Worm (Caenorhabditis elegans) whole organism, L4 larva: ENCODE results near the gene cnc-8.

Source experiments
- F26F4.8 ChIP-seq: fragments of 200-800 bp; sonication (Bioruptor generic); conservative IDR thresholded peaks from 2 replicates; pipeline ENCODE4 v1.3.6; 2022; ENCODE audit warnings: missing genetic modification characterization, missing compliant biosample characterization
- F44E2.7 ChIP-seq: fragments of 200-800 bp; sonication (Bioruptor generic); IDR thresholded peaks from 2 replicates; pipeline ENCODE4 v2.1.2; 2022; ENCODE audit warnings: missing genetic modification characterization, missing compliant biosample characterization
- Y105C5A.15 ChIP-seq: fragments of 200-800 bp; sonication (Bioruptor generic); IDR thresholded peaks from 2 replicates; pipeline ENCODE4 v1.3.6; 2022; ENCODE audit warnings: missing genetic modification characterization, missing compliant biosample characterization
- Y48G9A.11 ChIP-seq: fragments of 200-800 bp; sonication (Bioruptor generic); IDR thresholded peaks from 2 replicates; pipeline ENCODE4 v1.3.6; 2022; ENCODE audit warnings: missing genetic modification reagents, missing genetic modification characterization, missing compliant biosample characterization
- ZK337.2 ChIP-seq: fragments of 200-800 bp; sonication (Bioruptor generic); IDR thresholded peaks from 2 replicates; pipeline ENCODE4 v1.3.6; 2022; ENCODE audit warnings: missing genetic modification reagents, missing genetic modification characterization, missing compliant biosample characterization
- aha-1 ChIP-seq: fragments of 150-350 bp; peaks from one replicate; lab custom pipeline; 2014; ENCODE audit warnings: missing biosample characterization, missing genetic modification characterization
- arid-1 ChIP-seq: fragments of 200-800 bp; sonication (Bioruptor generic); conservative IDR thresholded peaks from 2 replicates; pipeline ENCODE4 v1.3.6; 2022; ENCODE audit warnings: missing genetic modification reagents, missing genetic modification characterization, missing compliant biosample characterization
- ceh-28 ChIP-seq: fragments of 150-350 bp; optimal IDR thresholded peaks from 2 replicates; lab custom pipeline; 2014; ENCODE audit warnings: missing biosample characterization, missing genetic modification reagents, missing genetic modification characterization
- ceh-44 ChIP-seq: fragments of 200-800 bp; sonication (Bioruptor generic); IDR thresholded peaks from 2 replicates; pipeline ENCODE4 v1.3.6; 2022; ENCODE audit warnings: missing genetic modification reagents, missing genetic modification characterization, missing compliant biosample characterization
- ceh-62 ChIP-seq: sonication (generic microtip); optimal IDR thresholded peaks from 2 replicates; lab custom pipeline; 2017; ENCODE audit warnings: missing biosample characterization, missing genetic modification characterization
- ctbp-1 ChIP-seq: fragments of 200-800 bp; sonication (Bioruptor generic); IDR thresholded peaks from 2 replicates; pipeline ENCODE4 v1.3.6; 2022; ENCODE audit warnings: missing genetic modification reagents, missing genetic modification characterization, missing compliant biosample characterization
- daf-16 ChIP-seq, 3 experiments: sonication (generic microtip); optimal IDR thresholded peaks; 2 replicates each; lab custom pipeline; 2016 to 2017; ENCODE audit warnings: missing genetic modification characterization in 3 of 3, missing genetic modification reagents in 3 of 3, mild to moderate bottlenecking in 2 of 3, missing compliant biosample characterization in 2 of 3, missing biosample characterization in 1 of 3, moderate library complexity in 1 of 3
- daf-19 ChIP-seq: fragments of 200-800 bp; sonication (Bioruptor generic); conservative IDR thresholded peaks from 2 replicates; pipeline ENCODE4 v1.3.6; 2022; ENCODE audit warnings: missing genetic modification characterization, missing compliant biosample characterization
- dmd-6 ChIP-seq: fragments of 200-800 bp; sonication (Bioruptor generic); IDR thresholded peaks from 2 replicates; pipeline ENCODE4 v1.3.6; 2022; ENCODE audit warnings: missing genetic modification reagents, missing genetic modification characterization, missing compliant biosample characterization
- dmd-9 ChIP-seq: fragments of 200-800 bp; sonication (Bioruptor generic); IDR thresholded peaks from 2 replicates; pipeline ENCODE4 v1.3.6; 2022; ENCODE audit warnings: missing genetic modification reagents, missing genetic modification characterization, missing compliant biosample characterization
- dpl-1 ChIP-seq: fragments of 150-350 bp; optimal IDR thresholded peaks from 2 replicates; lab custom pipeline; 2014; ENCODE audit warnings: missing biosample characterization, missing genetic modification reagents, missing genetic modification characterization
- duxl-1 ChIP-seq: sonication (generic microtip); optimal IDR thresholded peaks from 2 replicates; lab custom pipeline; 2016; ENCODE audit warnings: mild to moderate bottlenecking, missing genetic modification characterization, moderate library complexity, missing compliant biosample characterization; ENCODE audit not compliant: poor library complexity
- egl-27 ChIP-seq: sonication (generic microtip); optimal IDR thresholded peaks from 3 replicates; lab custom pipeline; 2017; ENCODE audit warnings: missing biosample characterization, missing genetic modification reagents, missing genetic modification characterization
- egl-43 ChIP-seq: fragments of 200-800 bp; sonication (Bioruptor generic); IDR thresholded peaks from 2 replicates; pipeline ENCODE4 v1.3.6; 2022; ENCODE audit warnings: missing genetic modification reagents, missing genetic modification characterization, missing compliant biosample characterization
- fos-1 ChIP-seq: fragments of 150-350 bp; optimal IDR thresholded peaks from 2 replicates; lab custom pipeline; 2014; ENCODE audit warnings: missing biosample characterization, missing genetic modification characterization
- hif-1 ChIP-seq, 2 experiments: sonication (generic microtip); optimal IDR thresholded peaks; 2 replicates each; lab custom pipeline; 2016 to 2017; ENCODE audit warnings: missing compliant biosample characterization in 2 of 2, missing genetic modification characterization in 2 of 2, missing genetic modification reagents in 2 of 2, missing genotype in 2 of 2, mild to moderate bottlenecking in 1 of 2
- hmg-1.1 ChIP-seq: fragments of 200-800 bp; sonication (Bioruptor generic); IDR thresholded peaks from 2 replicates; pipeline ENCODE4 v1.3.6; 2022; ENCODE audit warnings: missing genetic modification reagents, missing genetic modification characterization, missing compliant biosample characterization
- jun-1 ChIP-seq: fragments of 150-350 bp; optimal IDR thresholded peaks from 2 replicates; lab custom pipeline; 2014; ENCODE audit warnings: missing biosample characterization, missing genetic modification reagents, missing genetic modification characterization
- lim-7 ChIP-seq: fragments of 200-800 bp; sonication (Bioruptor generic); IDR thresholded peaks from 2 replicates; pipeline ENCODE4 v1.3.6; 2022; ENCODE audit warnings: missing genetic modification characterization, missing compliant biosample characterization
- lin-39 ChIP-seq: fragments of 150-350 bp; optimal IDR thresholded peaks from 2 replicates; lab custom pipeline; 2014; ENCODE audit warnings: missing biosample characterization, missing genetic modification reagents, missing genetic modification characterization
- lsy-2 ChIP-seq, 2 experiments: fragments of 150-350 bp in 1 of 2; sonication (generic microtip) in 1 of 2; optimal IDR thresholded peaks; 2 replicates each; lab custom pipeline; 2014 to 2017; ENCODE audit warnings: missing biosample characterization in 2 of 2, missing genetic modification characterization in 2 of 2
- mes-2 ChIP-seq: sonication (generic microtip); optimal IDR thresholded peaks from 2 replicates; lab custom pipeline; 2016; ENCODE audit warnings: missing genotype, mild to moderate bottlenecking, missing genetic modification characterization, missing compliant biosample characterization; ENCODE audit not compliant: poor library complexity, severe bottlenecking
- nhr-102 ChIP-seq: sonication (generic microtip); optimal IDR thresholded peaks from 2 replicates; lab custom pipeline; 2016; ENCODE audit warnings: mild to moderate bottlenecking, missing genetic modification characterization, moderate library complexity, missing compliant biosample characterization
- nhr-111 ChIP-seq: fragments of 200-800 bp; sonication (Bioruptor generic); optimal IDR thresholded peaks from 2 replicates; lab custom pipeline; 2018; ENCODE audit warnings: mild to moderate bottlenecking, missing genetic modification characterization, missing compliant biosample characterization
- nhr-28 ChIP-seq: fragments of 150-350 bp; optimal IDR thresholded peaks from 2 replicates; lab custom pipeline; 2014; ENCODE audit warnings: missing biosample characterization, missing genetic modification characterization
- nhr-48 ChIP-seq: sonication (generic microtip); optimal IDR thresholded peaks from 2 replicates; lab custom pipeline; 2016; ENCODE audit warnings: mild to moderate bottlenecking, missing genetic modification characterization, missing compliant biosample characterization
- nhr-77 ChIP-seq: fragments of 150-350 bp; optimal IDR thresholded peaks from 2 replicates; lab custom pipeline; 2014; ENCODE audit warnings: missing biosample characterization, missing genetic modification characterization
- pha-4 ChIP-seq, 2 experiments: fragments of 150-350 bp in 1 of 2; fragments of 200-800 bp in 1 of 2; sonication (Bioruptor generic) in 1 of 2; IDR thresholded peaks in 1 of 2; optimal IDR thresholded peaks in 1 of 2; 2 replicates each; pipeline versions ENCODE4 v1.3.6 to Lab custom; 2014 to 2022; ENCODE audit warnings: missing genetic modification characterization in 2 of 2, missing genetic modification reagents in 2 of 2, missing biosample characterization in 1 of 2, missing compliant biosample characterization in 1 of 2
- pqm-1 ChIP-seq: sonication (generic microtip); optimal IDR thresholded peaks from 2 replicates; lab custom pipeline; 2017; ENCODE audit warnings: missing biosample characterization, missing genetic modification characterization
- rbr-2 ChIP-seq: sonication (generic microtip); optimal IDR thresholded peaks from 2 replicates; lab custom pipeline; 2016; ENCODE audit warnings: missing genotype, missing genetic modification characterization, missing compliant biosample characterization
- set-16 ChIP-seq: fragments of 200-800 bp; sonication (Bioruptor generic); IDR thresholded peaks from 2 replicates; pipeline ENCODE4 v1.3.6; 2022; ENCODE audit warnings: missing genetic modification reagents, missing genetic modification characterization, missing compliant biosample characterization
- skn-1 ChIP-seq: fragments of 150-350 bp; optimal IDR thresholded peaks from 2 replicates; lab custom pipeline; 2014; ENCODE audit warnings: missing biosample characterization, missing genetic modification characterization
- unc-130 ChIP-seq: sonication (generic microtip); optimal IDR thresholded peaks from 2 replicates; lab custom pipeline; 2016; ENCODE audit warnings: missing genetic modification reagents, missing genetic modification characterization, missing compliant biosample characterization
- unc-39 ChIP-seq: sonication (generic microtip); optimal IDR thresholded peaks from 2 replicates; lab custom pipeline; 2017; ENCODE audit warnings: missing biosample characterization, missing genetic modification characterization
- unc-62 ChIP-seq, 3 experiments: fragments of 150-350 bp in 1 of 3; sonication (generic microtip); optimal IDR thresholded peaks in 2 of 3; peaks in 1 of 3; 1 replicate in 1 of 3; 2 replicates in 2 of 3; lab custom pipeline; 2014 to 2017; ENCODE audit warnings: missing biosample characterization in 3 of 3, missing genetic modification characterization in 3 of 3, missing genetic modification reagents in 3 of 3, missing genotype in 1 of 3
- zag-1 ChIP-seq: fragments of 150-350 bp; optimal IDR thresholded peaks from 2 replicates; lab custom pipeline; 2014; ENCODE audit warnings: missing biosample characterization, missing genetic modification characterization
- zfp-2 ChIP-seq: sonication (generic microtip); optimal IDR thresholded peaks from 2 replicates; lab custom pipeline; 2016; ENCODE audit warnings: mild to moderate bottlenecking, missing genetic modification characterization, missing compliant biosample characterization
- zfp-3 ChIP-seq: fragments of 200-800 bp; sonication (Bioruptor generic); conservative IDR thresholded peaks from 2 replicates; pipeline ENCODE4 v1.3.6; 2022; ENCODE audit warnings: missing genetic modification reagents, missing genetic modification characterization, missing compliant biosample characterization
- zip-11 ChIP-seq: fragments of 200-800 bp; sonication (Bioruptor generic); IDR thresholded peaks from 2 replicates; pipeline ENCODE4 v1.3.6; 2022; ENCODE audit warnings: missing genetic modification characterization, missing compliant biosample characterization
- zip-2 ChIP-seq: fragments of 150-350 bp; optimal IDR thresholded peaks from 2 replicates; lab custom pipeline; 2014; ENCODE audit warnings: missing biosample characterization, missing genetic modification characterization
- ztf-11 ChIP-seq: fragments of 150-350 bp; optimal IDR thresholded peaks from 2 replicates; lab custom pipeline; 2014; ENCODE audit warnings: missing biosample characterization, missing genetic modification characterization

cnc-8 gene

ce11 chrX:10336138-10336537 lies 29.7 kb downstream of the cnc-8 start, which contains the start of gene idpa-3:
Gene idpa-3, plus strand, starts transcription at chrX:10336438.
- no peak for TF ChIP-seq set-16 (GFP tag; lab: Robert Waterston, UW)
- no peak for TF ChIP-seq ztf-11 (tag; lab: Kevin White, UChicago)
- no peak for TF ChIP-seq mes-2 (tag; lab: Kevin White, UChicago)
- no peak for TF ChIP-seq pha-4 (GFP tag; IDR thresholded peaks at IDR 0.05; lab: Robert Waterston, UW)
- no peak for TF ChIP-seq pha-4 (tag; optimal IDR thresholded peaks at IDR 0.05; lab: Kevin White, UChicago)
- no peak for TF ChIP-seq duxl-1 (tag; lab: Kevin White, UChicago)
- TF ChIP-seq nhr-28 (tag; lab: Kevin White, UChicago), result no peak
- TF ChIP-seq unc-62 (GFP tag; optimal IDR thresholded peaks at IDR 0.05 in 1 of 2; lab: Kevin White, UChicago), result no peak
- no peak for TF ChIP-seq unc-62 (tag; optimal IDR thresholded peaks at IDR 0.05; lab: Kevin White, UChicago)
- TF ChIP-seq ceh-44, result no peak
- no peak for TF ChIP-seq ZK337.2 (GFP tag; lab: Robert Waterston, UW)
- TF ChIP-seq skn-1, result no peak
- no peak for TF ChIP-seq zfp-3 (GFP tag; lab: Robert Waterston, UW)
- TF ChIP-seq F26F4.8 (GFP tag; lab: Robert Waterston, UW), result no peak
- TF ChIP-seq ceh-28, result no peak
- TF ChIP-seq dpl-1, result no peak
- no peak for TF ChIP-seq lsy-2 (tag; optimal IDR thresholded peaks at IDR 0.05; lab: Kevin White, UChicago)
- no peak for TF ChIP-seq fos-1 (tag; lab: Kevin White, UChicago)
- TF ChIP-seq, all 104 proteins: peak for 0

ce11 chrX:10336592-10336991 lies 30.2 kb downstream of the cnc-8 start:
- no peak for TF ChIP-seq ceh-28
- no peak for TF ChIP-seq nhr-102 (tag; lab: Kevin White, UChicago)
- TF ChIP-seq Y48G9A.11 (GFP tag; lab: Robert Waterston, UW), result no peak
- no peak for TF ChIP-seq dmd-6 (GFP tag; lab: Robert Waterston, UW)
- 0 out of 2 replicates have a peak, but pooled peaks have one; percentile 53 for TF ChIP-seq F26F4.8 (GFP tag; lab: Robert Waterston, UW)
- no peak for TF ChIP-seq hif-1 (tag; optimal IDR thresholded peaks at IDR 0.05; lab: Kevin White, UChicago)
- no peak for TF ChIP-seq jun-1 (tag; lab: Kevin White, UChicago)
- no peak for TF ChIP-seq zag-1
- no peak for TF ChIP-seq pqm-1 (tag; lab: Kevin White, UChicago)
- TF ChIP-seq aha-1 (tag; lab: Kevin White, UChicago), result peak; percentile 72
- no peak for TF ChIP-seq dmd-9
- no peak for TF ChIP-seq ceh-62
- no peak for TF ChIP-seq zfp-2 (tag; lab: Kevin White, UChicago)
- TF ChIP-seq egl-43 (GFP tag; lab: Robert Waterston, UW), result peak; percentile 59; the same call in 1 of the 2 replicates
- TF ChIP-seq set-16 (GFP tag; lab: Robert Waterston, UW), result peak; percentile 66
- TF ChIP-seq arid-1 (GFP tag; lab: Robert Waterston, UW), result no peak
- TF ChIP-seq unc-62 (GFP tag; optimal IDR thresholded peaks at IDR 0.05 in 1 of 2; lab: Kevin White, UChicago), result no peak
- TF ChIP-seq unc-62 (tag; optimal IDR thresholded peaks at IDR 0.05; lab: Kevin White, UChicago), result no peak
- no peak for TF ChIP-seq lim-7 (GFP tag; lab: Robert Waterston, UW)
- TF ChIP-seq nhr-77 (tag; lab: Kevin White, UChicago), result no peak
- TF ChIP-seq zip-11, result no peak
- TF ChIP-seq hmg-1.1 (GFP tag; lab: Robert Waterston, UW), result no peak
- no peak for TF ChIP-seq unc-39
- TF ChIP-seq, all 104 proteins: peak for 4

- TF ChIP-seq F26F4.8 (GFP tag; lab: Robert Waterston, UW) (no peak), Y105C5A.15 (no peak), daf-16 (GFP tag; optimal IDR thresholded peaks at IDR 0.05; lab: Kevin White, UChicago) (no peak), daf-16 (tag; optimal IDR thresholded peaks at IDR 0.05; lab: Kevin White, UChicago) (no peak), lin-39 (tag; lab: Kevin White, UChicago) (no peak), daf-19 (GFP tag; lab: Robert Waterston, UW) (no peak), nhr-111 (GFP tag; lab: Kevin White, UChicago) (no peak), F44E2.7 (GFP tag; lab: Robert Waterston, UW) (no peak), egl-27 (tag; lab: Kevin White, UChicago) (no peak), unc-130 (GFP tag; lab: Kevin White, UChicago) (no peak), zip-2 (tag; lab: Kevin White, UChicago) (no peak), lsy-2 (tag; optimal IDR thresholded peaks at IDR 0.05; lab: Kevin White, UChicago) (no peak), nhr-77 (tag; lab: Kevin White, UChicago) (no peak), ctbp-1 (GFP tag; lab: Robert Waterston, UW) (no peak), jun-1 (tag; lab: Kevin White, UChicago) (no peak), nhr-48 (tag; lab: Kevin White, UChicago) (no peak), rbr-2 (tag; lab: Kevin White, UChicago) (no peak)
Measured at ce11 chrX:10338100-10338499, 31.7 kb downstream of the cnc-8 start, which contains the start of gene cut-5. Gene cut-5, minus strand, starts transcription at chrX:10338200.
